Fruit fly (Drosophila melanogaster) whole organism, embryonic: ENCODE measurements around the gene NijB.

Experiments
- Atf6 ChIP-seq: fragments of 200-800 bp; sonication (Bioruptor generic); IDR thresholded peaks from 2 replicates; pipeline ENCODE4 v1.3.6; 2022; ENCODE audit warnings: missing biosample characterization, missing genetic modification characterization
- CG11560 ChIP-seq: fragments of 200-800 bp; sonication (Bioruptor generic); IDR thresholded peaks from 3 replicates; pipeline ENCODE4 v1.3.6; 2022; ENCODE audit warnings: missing biosample characterization, missing genetic modification characterization
- CG12299 ChIP-seq: fragments of 200-800 bp; sonication (Bioruptor generic); optimal IDR thresholded peaks from 2 replicates; lab custom pipeline; 2018; ENCODE audit warnings: missing biosample characterization, mild to moderate bottlenecking, missing genetic modification characterization
- CG12744 ChIP-seq: fragments of 200-800 bp; sonication (Bioruptor generic); optimal IDR thresholded peaks from 2 replicates; lab custom pipeline; 2016; ENCODE audit warnings: missing biosample characterization, missing genetic modification characterization
- CG13123 ChIP-seq: fragments of 200-800 bp; sonication (Bioruptor generic); optimal IDR thresholded peaks from 2 replicates; lab custom pipeline; 2016; ENCODE audit warnings: missing biosample characterization, missing genetic modification characterization
- CG14667 ChIP-seq: fragments of 200-800 bp; sonication (Bioruptor generic); IDR thresholded peaks from 2 replicates; pipeline ENCODE4 v1.3.6; 2022; ENCODE audit warnings: missing biosample characterization, missing genetic modification characterization
- CG1602 ChIP-seq: fragments of 200-800 bp; sonication (Bioruptor generic); optimal IDR thresholded peaks from 3 replicates; lab custom pipeline; 2016; ENCODE audit warnings: missing biosample characterization, missing genetic modification characterization
- CG16863 ChIP-seq: fragments of 200-800 bp; sonication (Bioruptor generic); optimal IDR thresholded peaks from 3 replicates; lab custom pipeline; 2016; ENCODE audit warnings: missing biosample characterization, missing genetic modification characterization
- CG18476 ChIP-seq: fragments of 200-800 bp; sonication (Bioruptor generic); optimal IDR thresholded peaks from 2 replicates; lab custom pipeline; 2016; ENCODE audit warnings: missing biosample characterization, mild to moderate bottlenecking, missing genetic modification characterization
- CG18599 ChIP-seq: fragments of 200-800 bp; sonication (Bioruptor generic); optimal IDR thresholded peaks from 3 replicates; lab custom pipeline; 2017; ENCODE audit warnings: missing biosample characterization, missing genetic modification characterization, mild to moderate bottlenecking, moderate library complexity, missing genetic modification reagents
- CG2199 ChIP-seq: fragments of 200-800 bp; sonication (Bioruptor generic); IDR thresholded peaks from 3 replicates; pipeline ENCODE4 v1.3.6; 2022; ENCODE audit warnings: missing biosample characterization, missing genetic modification characterization
- CG34376 ChIP-seq: fragments of 200-800 bp; sonication (Bioruptor generic); optimal IDR thresholded peaks from 2 replicates; lab custom pipeline; 2018; ENCODE audit warnings: missing biosample characterization, mild to moderate bottlenecking, missing genetic modification characterization
- CG6791 ChIP-seq: fragments of 200-800 bp; sonication (Bioruptor generic); IDR thresholded peaks from 3 replicates; pipeline ENCODE4 v1.3.6; 2022; ENCODE audit warnings: missing biosample characterization, missing genetic modification characterization; ENCODE audit not compliant: partially characterized antibody
- CG7372 ChIP-seq: fragments of 200-800 bp; sonication (Bioruptor generic); IDR thresholded peaks from 2 replicates; pipeline ENCODE4 v1.3.6; 2022; ENCODE audit warnings: missing biosample characterization, missing genetic modification characterization
- CG7963 ChIP-seq: fragments of 200-800 bp; sonication (Bioruptor generic); IDR thresholded peaks from 3 replicates; pipeline ENCODE4 v1.3.6; 2022; ENCODE audit warnings: missing biosample characterization, missing genetic modification characterization; ENCODE audit not compliant: partially characterized antibody
- CTCF ChIP-seq: fragments of 200-800 bp; sonication (Bioruptor generic); optimal IDR thresholded peaks from 2 replicates; lab custom pipeline; 2017; ENCODE audit warnings: missing biosample characterization, mild to moderate bottlenecking, missing genetic modification characterization, moderate library complexity
- D19A ChIP-seq: fragments of 200-800 bp; optimal IDR thresholded peaks from 3 replicates; lab custom pipeline; 2019; ENCODE audit warnings: missing biosample characterization, mild to moderate bottlenecking, missing genetic modification characterization, moderate library complexity
- Dad ChIP-seq: fragments of 200-800 bp; sonication (Bioruptor generic); optimal IDR thresholded peaks from 3 replicates; lab custom pipeline; 2016; ENCODE audit warnings: missing biosample characterization, missing genetic modification characterization
- Hand ChIP-seq: fragments of 200-800 bp; sonication (Bioruptor generic); optimal IDR thresholded peaks from 2 replicates; lab custom pipeline; 2017; ENCODE audit warnings: mild to moderate bottlenecking, missing biosample characterization, missing genetic modification reagents, missing genetic modification characterization
- Hey ChIP-seq: fragments of 200-800 bp; sonication (Bioruptor generic); optimal IDR thresholded peaks from 3 replicates; lab custom pipeline; 2018; ENCODE audit warnings: missing biosample characterization, mild to moderate bottlenecking, missing genetic modification characterization
- Lpt ChIP-seq: fragments of >200 bp; optimal IDR thresholded peaks from 2 replicates; lab custom pipeline; 2018; ENCODE audit warnings: missing biosample characterization, missing genetic modification characterization
- Sry-β ChIP-seq: fragments of 200-800 bp; sonication (Bioruptor generic); optimal IDR thresholded peaks from 2 replicates; lab custom pipeline; 2018; ENCODE audit warnings: missing biosample characterization, mild to moderate bottlenecking, missing genetic modification characterization, moderate library complexity
- Ssrp ChIP-seq: fragments of 200-800 bp; sonication (Bioruptor generic); optimal IDR thresholded peaks from 2 replicates; lab custom pipeline; 2018; ENCODE audit warnings: missing biosample characterization, mild to moderate bottlenecking, missing genetic modification characterization, moderate library complexity
- Stat92E ChIP-seq, 3 experiments: fragments of >200 bp in 2 of 3; fragments of 200-800 bp in 1 of 3; sonication (Bioruptor generic) in 1 of 3; optimal IDR thresholded peaks; 2 replicates each; lab custom pipeline; 2017 to 2019; ENCODE audit warnings: missing biosample characterization in 3 of 3, missing genetic modification characterization in 3 of 3, mild to moderate bottlenecking in 1 of 3, moderate library complexity in 1 of 3
- TFAM ChIP-seq: fragments of 200-800 bp; sonication (Bioruptor generic); optimal IDR thresholded peaks from 2 replicates; lab custom pipeline; 2017; ENCODE audit warnings: missing biosample characterization, missing genetic modification characterization, inconsistent platforms
- al ChIP-seq: fragments of 200-800 bp; sonication (Bioruptor generic); IDR thresholded peaks from 2 replicates; pipeline ENCODE4 v1.3.6; 2022; ENCODE audit warnings: missing biosample characterization, missing genetic modification characterization
- az2 ChIP-seq: fragments of 200-800 bp; sonication (Bioruptor generic); optimal IDR thresholded peaks from 3 replicates; lab custom pipeline; 2016; ENCODE audit warnings: missing biosample characterization, missing genetic modification characterization
- cwo ChIP-seq: fragments of 200-800 bp; sonication (Bioruptor generic); optimal IDR thresholded peaks from 3 replicates; lab custom pipeline; 2017; ENCODE audit warnings: missing biosample characterization, missing genetic modification characterization, mild to moderate bottlenecking, moderate library complexity, missing genetic modification reagents
- emc ChIP-seq: fragments of 200-800 bp; sonication (Bioruptor generic); optimal IDR thresholded peaks from 2 replicates; lab custom pipeline; 2016; ENCODE audit warnings: missing biosample characterization, missing genetic modification characterization
- exex ChIP-seq: fragments of 200-800 bp; sonication (Bioruptor generic); optimal IDR thresholded peaks from 4 replicates; lab custom pipeline; 2018; ENCODE audit warnings: missing biosample characterization, mild to moderate bottlenecking, missing genetic modification characterization, moderate library complexity
- grn ChIP-seq: fragments of 200-800 bp; sonication (Bioruptor generic); optimal IDR thresholded peaks from 3 replicates; lab custom pipeline; 2017; ENCODE audit warnings: missing biosample characterization, missing genetic modification characterization
- mirr ChIP-seq: fragments of 200-800 bp; sonication (Bioruptor generic); optimal IDR thresholded peaks from 3 replicates; lab custom pipeline; 2018; ENCODE audit warnings: missing biosample characterization, mild to moderate bottlenecking, missing genetic modification characterization
- nmo ChIP-seq: fragments of 200-800 bp; sonication (Bioruptor generic); optimal IDR thresholded peaks from 2 replicates; lab custom pipeline; 2018; ENCODE audit warnings: missing biosample characterization, mild to moderate bottlenecking, missing genetic modification characterization, moderate library complexity
- odd ChIP-seq: fragments of 200-800 bp; sonication (Bioruptor generic); optimal IDR thresholded peaks from 2 replicates; lab custom pipeline; 2017; ENCODE audit warnings: missing biosample characterization, mild to moderate bottlenecking, missing genetic modification characterization
- sens ChIP-seq: fragments of 200-800 bp; sonication (Bioruptor generic); peaks from one replicate; lab custom pipeline; 2016; ENCODE audit warnings: missing biosample characterization, missing genetic modification characterization

NijB gene

dm6 chr3L:18916466-18916865, 24.3 kb downstream of the NijB start:
- TF ChIP-seq CG2199 (no peak), CG7963 (GFP tag; lab: Robert Waterston, UW) (0 out of 3 replicates have a peak, but pooled peaks have one; percentile 22), CG7372 (GFP tag; lab: Robert Waterston, UW) (no peak), CG18476 (GFP tag; lab: Kevin White, UChicago) (no peak), CG1602 (GFP tag; lab: Kevin White, UChicago) (no peak), CTCF (GFP tag; lab: Kevin White, UChicago) (peak; percentile 77), odd (GFP tag; lab: Kevin White, UChicago) (no peak)

- TF ChIP-seq exex (tag; lab: Kevin White, UChicago) (peak; percentile 75), Dad (no peak), emc (GFP tag; lab: Kevin White, UChicago) (no peak), Hey (tag; lab: Kevin White, UChicago) (peak; percentile 29), CG11560 (tag; lab: Robert Waterston, UW) (no peak), mirr (GFP tag; lab: Kevin White, UChicago) (peak; percentile 43), TFAM (GFP tag; lab: Kevin White, UChicago) (no peak), cwo (peak; percentile 18), CG1602 (GFP tag; lab: Kevin White, UChicago) (no peak), az2 (GFP tag; lab: Kevin White, UChicago) (no peak)
Measured at dm6 chr3L:18917281-18917680, 25.1 kb downstream of the NijB start, which contains the start of gene CG6839. TSS of gene CG6839 (plus strand) at chr3L:18917581.

- TF ChIP-seq CG34376 (GFP tag; lab: Kevin White, UChicago), result no peak
- no peak for TF ChIP-seq Sry-β
Measured at dm6 chr3L:18920219-18920618, 28.0 kb downstream of the NijB start, which contains the start of gene CG18223. TSS of gene CG18223 (minus strand) at chr3L:18920319.

DNA sequence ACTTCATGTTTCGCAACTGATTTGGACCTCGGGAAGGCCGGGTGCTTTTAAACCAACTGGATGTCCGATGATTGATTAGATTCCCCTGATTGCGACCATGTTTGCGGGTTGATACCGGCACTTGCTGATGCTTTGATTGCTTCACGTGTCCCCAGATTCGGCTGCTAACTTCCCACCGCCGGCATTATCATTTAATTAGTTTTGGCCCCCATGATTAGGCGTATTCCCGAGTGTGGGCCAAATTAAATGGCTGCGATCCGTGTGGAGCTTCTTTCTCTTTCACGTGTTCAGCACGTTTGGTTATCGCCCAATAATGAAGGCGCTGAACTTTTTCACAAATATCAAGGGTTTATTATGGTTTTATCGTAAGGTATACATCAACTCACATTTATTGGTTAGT, 29.9 kb downstream of the NijB start, which contains the start of gene CG3819:
Gene CG3819 (minus strand): TSS at position 23 of the 400 bp plus-strand sequence.
- peak; percentile 71 for TF ChIP-seq mirr (GFP tag; lab: Kevin White, UChicago)
- TF ChIP-seq nmo (GFP tag; lab: Kevin White, UChicago), result no peak
- no peak for TF ChIP-seq Stat92E (GFP tag; optimal IDR thresholded peaks at IDR 0.05; lab: Kevin White, UChicago)
- TF ChIP-seq Ssrp, result no peak
- TF ChIP-seq grn, result peak; percentile 82
- TF ChIP-seq CG6791 (GFP tag; lab: Robert Waterston, UW), result no peak
- TF ChIP-seq Lpt (GFP tag; lab: Kevin White, UChicago), result no peak
- TF ChIP-seq cwo, result peak; percentile 94
- no peak for TF ChIP-seq CG12299 (tag; lab: Kevin White, UChicago)
- no peak for TF ChIP-seq sens (GFP tag; lab: Kevin White, UChicago)
- no peak for TF ChIP-seq Atf6
- TF ChIP-seq exex (tag; lab: Kevin White, UChicago), result peak; percentile 83
- peak; percentile 4 for TF ChIP-seq CG18599 (GFP tag; lab: Kevin White, UChicago)
- TF ChIP-seq CG16863, result no peak
- no peak for TF ChIP-seq CG12744 (GFP tag; lab: Kevin White, UChicago)
- TF ChIP-seq CG13123 (GFP tag; lab: Kevin White, UChicago), result no peak
- TF ChIP-seq CG14667, result no peak
- no peak for TF ChIP-seq D19A (tag; lab: Kevin White, UChicago)
- TF ChIP-seq Hand, result no peak
- no peak for TF ChIP-seq al
- TF ChIP-seq, all 482 proteins: peak for 5
